Fruit fly (Drosophila melanogaster): ENCODE data around the gene Tango9.

dm6 chr3R:11984441-11984840 is 9.7 kb upstream of the Tango9 start, which contains the start of gene CG3397:
- no peak for TF ChIP-seq Hr96 (GFP tag; optimal IDR thresholded peaks at IDR 0.05)
- TF ChIP-seq CG12768 (GFP tag; optimal IDR thresholded peaks at IDR 0.05): no peak
- TF ChIP-seq bab1 (GFP tag; optimal IDR thresholded peaks at IDR 0.05): no peak
- TF ChIP-seq toe (GFP tag; optimal IDR thresholded peaks at IDR 0.05): no peak
- TF ChIP-seq ovo (GFP tag; optimal IDR thresholded peaks at IDR 0.05): no peak
- no peak for TF ChIP-seq CG11617 (GFP tag; optimal IDR thresholded peaks at IDR 0.05)
- no peak for TF ChIP-seq cic (GFP tag; optimal IDR thresholded peaks at IDR 0.05)
- no peak for TF ChIP-seq pad (GFP tag; optimal IDR thresholded peaks at IDR 0.05)

Data from whole organism, adult.